Worm (Caenorhabditis elegans) whole organism, early embryonic: ENCODE data around the gene Y51H4A.5.
"Not testable (repeated sequence)": the region's sequence is repeated elsewhere in the genome, so short reads cannot be mapped to it uniquely, and the experiment has no call there.

Experiments used
- B0310.2 ChIP-seq: sonication (generic microtip); optimal IDR thresholded peaks from 2 replicates; lab custom pipeline; 2016; ENCODE audit warnings: mild to moderate bottlenecking, missing genetic modification characterization, missing compliant biosample characterization
- aly-1 ChIP-seq: sonication (generic microtip); optimal IDR thresholded peaks from 2 replicates; lab custom pipeline; 2016; ENCODE audit warnings: missing genetic modification characterization, missing compliant biosample characterization
- ama-1 ChIP-seq: fragments of 150-350 bp; optimal IDR thresholded peaks from 2 replicates; lab custom pipeline; 2014
- ceh-13 ChIP-seq: fragments of 200-800 bp; sonication (Bioruptor generic); optimal IDR thresholded peaks from 2 replicates; lab custom pipeline; 2018; ENCODE audit warnings: mild to moderate bottlenecking, missing genetic modification characterization, missing compliant biosample characterization
- ets-7 ChIP-seq: sonication (generic microtip); optimal IDR thresholded peaks from 2 replicates; lab custom pipeline; 2016; ENCODE audit warnings: missing genotype, missing genetic modification characterization, missing compliant biosample characterization
- flt-1 ChIP-seq: fragments of 200-800 bp; sonication (Bioruptor generic); IDR thresholded peaks from 2 replicates; pipeline ENCODE4 v1.3.6; 2022; ENCODE audit warnings: missing genetic modification characterization, missing compliant biosample characterization
- hmbx-1 ChIP-seq: sonication (generic microtip); optimal IDR thresholded peaks from 2 replicates; lab custom pipeline; 2016; ENCODE audit warnings: mild to moderate bottlenecking, missing genetic modification characterization, missing compliant biosample characterization
- hmg-4 ChIP-seq: fragments of 200-800 bp; sonication (Bioruptor generic); optimal IDR thresholded peaks from 2 replicates; lab custom pipeline; 2018; ENCODE audit warnings: mild to moderate bottlenecking, missing genetic modification characterization, missing compliant biosample characterization
- hnd-1 ChIP-seq: sonication (generic microtip); optimal IDR thresholded peaks from 2 replicates; lab custom pipeline; 2016; ENCODE audit warnings: missing genetic modification characterization, missing compliant biosample characterization
- scrt-1 ChIP-seq: fragments of 200-800 bp; sonication (Bioruptor generic); IDR thresholded peaks from 2 replicates; pipeline ENCODE4 v1.3.6; 2022; ENCODE audit warnings: missing genetic modification characterization, missing compliant biosample characterization
- tbx-37 ChIP-seq: fragments of 200-800 bp; sonication (Bioruptor generic); conservative IDR thresholded peaks from 2 replicates; pipeline ENCODE4 v1.3.6; 2022; ENCODE audit warnings: missing genetic modification reagents, missing genetic modification characterization, missing compliant biosample characterization

Y51H4A.5 gene

ce11 chrIV:16482790-16483189 is 43.1 kb downstream of the Y51H4A.5 start:
- TF ChIP-seq ama-1 (lab: Kevin White, UChicago) (peak; percentile 3), aly-1 (tag; lab: Kevin White, UChicago) (no peak), B0310.2 (tag; lab: Kevin White, UChicago) (peak; percentile 18), tbx-37 (peak; percentile 18; the same call in 1 of the 2 replicates)

ce11 chrIV:16480888-16481287 is 45.0 kb downstream of the Y51H4A.5 start, which contains the start of gene Y51H4A.938:
Gene Y51H4A.938 (plus strand): TSS chrIV:16481188.
- TF ChIP-seq scrt-1 (GFP tag; lab: Robert Waterston, UW); hmbx-1 (tag; lab: Kevin White, UChicago); hnd-1 (tag; lab: Kevin White, UChicago): not testable (repeated sequence)

- TF ChIP-seq tbx-37 (0 out of 2 replicates have a peak, but pooled peaks have one; percentile 20), ets-7 (tag; lab: Kevin White, UChicago) (no peak)
These were observed 48.8 kb downstream of the Y51H4A.5 start, which contains the start of gene Y51H4A.1 for ce11 chrIV:16477169-16477568. Gene Y51H4A.1 (minus strand): TSS chrIV:16477295.

- TF ChIP-seq hnd-1 (tag; lab: Kevin White, UChicago) (no peak), ceh-13 (no peak), hmbx-1 (tag; lab: Kevin White, UChicago) (no peak), ets-7 (tag; lab: Kevin White, UChicago) (no peak), hmg-4 (GFP tag; lab: Kevin White, UChicago) (no peak), flt-1 (GFP tag; lab: Robert Waterston, UW) (no peak)
These were observed 49.9 kb downstream of the Y51H4A.5 start for ce11 chrIV:16476081-16476480.
